Fruit fly (Drosophila melanogaster): Measurements from ENCODE around the gene verm.

dm6 chr3L:19649374-19649948, 45.6 kb downstream of the verm start, which contains the start of gene Oat:
- TF ChIP-seq Rx (GFP tag; IDR thresholded peaks at IDR 0.05) (no peak), CG10462 (GFP tag; optimal IDR thresholded peaks at IDR 0.05) (no peak), insv (GFP tag; optimal IDR thresholded peaks at IDR 0.05) (no peak), crc (GFP tag; optimal IDR thresholded peaks at IDR 0.05) (no peak), Blimp-1 (GFP tag; optimal IDR thresholded peaks at IDR 0.05) (no peak)

Measured in whole organism, embryonic.